Worm (Caenorhabditis elegans) whole organism, young adult: ENCODE measurements around the gene ZK816.3.

Experiments
- B0035.1 ChIP-seq: sonication (generic microtip); optimal IDR thresholded peaks from 2 replicates; lab custom pipeline; 2016; ENCODE audit warnings: missing genetic modification characterization, mild to moderate bottlenecking, missing compliant biosample characterization, missing genotype, missing genetic modification reagents
- D2030.7 ChIP-seq: fragments of 200-800 bp; sonication (Bioruptor generic); IDR thresholded peaks from 2 replicates; pipeline ENCODE4 v1.3.6; 2022; ENCODE audit warnings: missing genetic modification reagents, missing genetic modification characterization, missing compliant biosample characterization
- F10E7.11 ChIP-seq: sonication (generic microtip); optimal IDR thresholded peaks from 2 replicates; lab custom pipeline; 2017; ENCODE audit warnings: mild to moderate bottlenecking, missing genetic modification characterization, moderate library complexity, missing compliant biosample characterization
- F23B12.7 ChIP-seq: sonication (generic microtip); optimal IDR thresholded peaks from 2 replicates; lab custom pipeline; 2017; ENCODE audit warnings: missing genetic modification characterization, mild to moderate bottlenecking, missing compliant biosample characterization, antibody characterized with exemption, moderate library complexity; ENCODE audit not compliant: insufficient read depth
- F52B5.7 ChIP-seq: sonication (generic microtip); optimal IDR thresholded peaks from 2 replicates; lab custom pipeline; 2016; ENCODE audit warnings: mild to moderate bottlenecking, missing genetic modification characterization, missing compliant biosample characterization
- F55B11.4 ChIP-seq: sonication (generic microtip); optimal IDR thresholded peaks from 2 replicates; lab custom pipeline; 2016; ENCODE audit warnings: missing compliant biosample characterization, missing genetic modification characterization, borderline replicate concordance; ENCODE audit not compliant: insufficient read depth
- F57A8.1 ChIP-seq: fragments of 200-800 bp; sonication (Bioruptor generic); optimal IDR thresholded peaks from 2 replicates; lab custom pipeline; 2018; ENCODE audit warnings: mild to moderate bottlenecking, missing genetic modification characterization, moderate library complexity, missing compliant biosample characterization
- F57C9.4 ChIP-seq: sonication (generic microtip); optimal IDR thresholded peaks from 2 replicates; lab custom pipeline; 2017; ENCODE audit warnings: mild to moderate bottlenecking, missing genetic modification characterization, missing compliant biosample characterization
- K11D2.4 ChIP-seq: fragments of 200-800 bp; sonication (Bioruptor generic); IDR thresholded peaks from 2 replicates; pipeline ENCODE4 v1.3.6; 2022; ENCODE audit warnings: missing genetic modification reagents, missing genetic modification characterization, missing compliant biosample characterization
- T26A5.8 ChIP-seq: sonication (generic microtip); optimal IDR thresholded peaks from 2 replicates; lab custom pipeline; 2016; ENCODE audit warnings: missing genetic modification characterization, missing compliant biosample characterization
- Y53G8AR.9 ChIP-seq: fragments of 200-800 bp; sonication (Bioruptor generic); conservative IDR thresholded peaks from 2 replicates; pipeline ENCODE4 v1.3.6; 2022; ENCODE audit warnings: missing genetic modification reagents, missing genetic modification characterization, missing compliant biosample characterization
- Y56A3A.18 ChIP-seq: fragments of 200-800 bp; sonication (Bioruptor generic); IDR thresholded peaks from 2 replicates; pipeline ENCODE4 v1.3.6; 2022; ENCODE audit warnings: missing genetic modification reagents, missing genetic modification characterization, missing compliant biosample characterization
- Y67H2A.10 ChIP-seq: fragments of 200-800 bp; sonication (Bioruptor generic); conservative IDR thresholded peaks from 2 replicates; pipeline ENCODE4 v1.3.6; 2022; ENCODE audit warnings: missing genetic modification reagents, missing genetic modification characterization, missing compliant biosample characterization
- Y95B8A.8 ChIP-seq: fragments of 200-800 bp; sonication (Bioruptor generic); IDR thresholded peaks from 2 replicates; pipeline ENCODE4 v1.3.6; 2022; ENCODE audit warnings: missing genetic modification reagents, missing genetic modification characterization, missing compliant biosample characterization
- akir-1 ChIP-seq: fragments of 200-800 bp; sonication (Bioruptor generic); optimal IDR thresholded peaks from 2 replicates; lab custom pipeline; 2018; ENCODE audit warnings: mild to moderate bottlenecking, missing genetic modification characterization, moderate library complexity, missing compliant biosample characterization
- aptf-2 ChIP-seq: fragments of 200-800 bp; sonication (Bioruptor generic); conservative IDR thresholded peaks from 2 replicates; pipeline ENCODE4 v1.3.6; 2022; ENCODE audit warnings: missing genetic modification reagents, missing genetic modification characterization, missing compliant biosample characterization
- attf-6 ChIP-seq: fragments of 200-800 bp; sonication (Bioruptor generic); IDR thresholded peaks from 2 replicates; pipeline ENCODE4 v1.3.6; 2022; ENCODE audit warnings: missing genetic modification reagents, missing genetic modification characterization, missing compliant biosample characterization
- bed-1 ChIP-seq: fragments of 200-800 bp; sonication (Bioruptor generic); IDR thresholded peaks from 2 replicates; pipeline ENCODE4 v1.3.6; 2022; ENCODE audit warnings: missing genetic modification reagents, missing genetic modification characterization, missing compliant biosample characterization
- bed-2 ChIP-seq: fragments of 200-800 bp; sonication (Bioruptor generic); IDR thresholded peaks from 2 replicates; pipeline ENCODE4 v1.3.6; 2022; ENCODE audit warnings: missing genetic modification reagents, missing genetic modification characterization, missing compliant biosample characterization
- cebp-2 ChIP-seq: fragments of 200-800 bp; sonication (Bioruptor generic); IDR thresholded peaks from 2 replicates; pipeline ENCODE4 v1.3.6; 2022; ENCODE audit warnings: missing genetic modification characterization, missing compliant biosample characterization
- ceh-100 ChIP-seq: fragments of 200-800 bp; sonication (Bioruptor generic); IDR thresholded peaks from 2 replicates; pipeline ENCODE4 v1.3.6; 2022; ENCODE audit warnings: missing genetic modification reagents, missing genetic modification characterization, missing compliant biosample characterization
- ceh-40 ChIP-seq: fragments of 200-800 bp; sonication (Bioruptor generic); IDR thresholded peaks from 2 replicates; pipeline ENCODE4 v1.3.6; 2022; ENCODE audit warnings: missing genetic modification characterization, missing compliant biosample characterization
- ceh-79 ChIP-seq: sonication (generic microtip); optimal IDR thresholded peaks from 2 replicates; lab custom pipeline; 2017; ENCODE audit warnings: mild to moderate bottlenecking, missing genetic modification characterization, missing compliant biosample characterization
- ceh-91 ChIP-seq: fragments of 200-800 bp; sonication (Bioruptor generic); IDR thresholded peaks from 2 replicates; pipeline ENCODE4 v1.3.6; 2022; ENCODE audit warnings: missing genetic modification reagents, missing genetic modification characterization, missing compliant biosample characterization
- die-1 ChIP-seq: sonication (generic microtip); optimal IDR thresholded peaks from 2 replicates; lab custom pipeline; 2016; ENCODE audit warnings: missing genotype, mild to moderate bottlenecking, missing genetic modification characterization, missing compliant biosample characterization
- efl-1 ChIP-seq: fragments of 150-350 bp; optimal IDR thresholded peaks from 2 replicates; lab custom pipeline; 2014; ENCODE audit warnings: missing biosample characterization, missing genetic modification reagents, missing genetic modification characterization
- egl-44 ChIP-seq: fragments of 200-800 bp; sonication (Bioruptor generic); IDR thresholded peaks from 2 replicates; pipeline ENCODE4 v1.3.6; 2022; ENCODE audit warnings: missing genetic modification reagents, missing genetic modification characterization, missing compliant biosample characterization
- egrh-3 ChIP-seq: fragments of 200-800 bp; sonication (Bioruptor generic); IDR thresholded peaks from 2 replicates; pipeline ENCODE4 v1.3.6; 2022; ENCODE audit warnings: missing genetic modification reagents, missing genetic modification characterization, missing compliant biosample characterization
- ekl-4 ChIP-seq: fragments of 200-800 bp; sonication (Bioruptor generic); IDR thresholded peaks from 2 replicates; pipeline ENCODE4 v1.3.6; 2022; ENCODE audit warnings: missing genetic modification reagents, missing genetic modification characterization, missing compliant biosample characterization
- lag-1 ChIP-seq: fragments of 200-800 bp; sonication (Bioruptor generic); IDR thresholded peaks from 2 replicates; pipeline ENCODE4 v1.3.6; 2022; ENCODE audit warnings: missing genetic modification reagents, missing genetic modification characterization, missing compliant biosample characterization
- let-526 ChIP-seq: fragments of 200-800 bp; sonication (Bioruptor generic); IDR thresholded peaks from 2 replicates; pipeline ENCODE4 v1.3.6; 2022; ENCODE audit warnings: missing genetic modification reagents, missing genetic modification characterization, missing compliant biosample characterization
- let-607 ChIP-seq, 2 experiments: fragments of 200-800 bp in 1 of 2; sonication (Bioruptor generic) in 1 of 2; sonication (generic microtip) in 1 of 2; optimal IDR thresholded peaks; 2 replicates each; lab custom pipeline; 2016 to 2018; ENCODE audit warnings: mild to moderate bottlenecking in 2 of 2, missing compliant biosample characterization in 2 of 2, missing genetic modification characterization in 2 of 2, moderate library complexity in 2 of 2, missing genotype in 1 of 2
- lin-40 ChIP-seq: sonication (generic microtip); optimal IDR thresholded peaks from 2 replicates; lab custom pipeline; 2016; ENCODE audit warnings: missing genetic modification characterization, mild to moderate bottlenecking, missing compliant biosample characterization, missing genotype, missing genetic modification reagents
- lin-54 ChIP-seq: fragments of 200-800 bp; sonication (Bioruptor generic); optimal IDR thresholded peaks from 2 replicates; lab custom pipeline; 2018; ENCODE audit warnings: mild to moderate bottlenecking, missing genetic modification characterization, missing compliant biosample characterization
- lsl-1 ChIP-seq: fragments of 200-800 bp; sonication (Bioruptor generic); optimal IDR thresholded peaks from 2 replicates; lab custom pipeline; 2018; ENCODE audit warnings: mild to moderate bottlenecking, missing genetic modification characterization, moderate library complexity, missing compliant biosample characterization
- madf-3 ChIP-seq: fragments of 200-800 bp; sonication (Bioruptor generic); IDR thresholded peaks from 2 replicates; pipeline ENCODE4 v1.3.6; 2022; ENCODE audit warnings: missing genetic modification reagents, missing genetic modification characterization, missing compliant biosample characterization
- mcd-1 ChIP-seq: fragments of 200-800 bp; sonication (Bioruptor generic); IDR thresholded peaks from 2 replicates; pipeline ENCODE4 v1.3.6; 2022; ENCODE audit warnings: missing genetic modification reagents, missing genetic modification characterization, missing compliant biosample characterization
- mxl-1 ChIP-seq: sonication (generic microtip); optimal IDR thresholded peaks from 2 replicates; lab custom pipeline; 2016; ENCODE audit warnings: missing genetic modification characterization, missing compliant biosample characterization
- nfya-2 ChIP-seq: fragments of 200-800 bp; sonication (Bioruptor generic); IDR thresholded peaks from 2 replicates; pipeline ENCODE4 v1.3.6; 2022; ENCODE audit warnings: missing genetic modification reagents, missing genetic modification characterization, missing compliant biosample characterization
- nhr-90 ChIP-seq: sonication (generic microtip); optimal IDR thresholded peaks from 2 replicates; lab custom pipeline; 2016; ENCODE audit warnings: missing genotype, mild to moderate bottlenecking, missing genetic modification characterization, missing compliant biosample characterization
- pha-4 ChIP-seq: fragments of 150-350 bp; sonication (generic microtip); optimal IDR thresholded peaks from 2 replicates; lab custom pipeline; 2014; ENCODE audit warnings: missing biosample characterization, missing genetic modification reagents, missing genetic modification characterization
- repo-1 ChIP-seq: sonication (generic microtip); optimal IDR thresholded peaks from 2 replicates; lab custom pipeline; 2017; ENCODE audit warnings: mild to moderate bottlenecking, missing genetic modification characterization, missing compliant biosample characterization
- sea-2 ChIP-seq: fragments of 200-800 bp; sonication (Bioruptor generic); IDR thresholded peaks from 2 replicates; pipeline ENCODE4 v1.3.6; 2022; ENCODE audit warnings: missing genetic modification characterization, missing compliant biosample characterization
- snpc-1.1 ChIP-seq: sonication (generic microtip); optimal IDR thresholded peaks from 2 replicates; lab custom pipeline; 2017; ENCODE audit warnings: missing genetic modification characterization, mild to moderate bottlenecking, missing compliant biosample characterization, antibody characterized with exemption, moderate library complexity, missing genotype, missing genetic modification reagents; ENCODE audit not compliant: insufficient read depth
- tbx-9 ChIP-seq: sonication (generic microtip); optimal IDR thresholded peaks from 2 replicates; lab custom pipeline; 2016; ENCODE audit warnings: borderline replicate concordance, missing genetic modification characterization, inconsistent platforms, missing compliant biosample characterization
- ztf-18 ChIP-seq: sonication (generic microtip); optimal IDR thresholded peaks from 2 replicates; lab custom pipeline; 2016; ENCODE audit warnings: missing genotype, mild to moderate bottlenecking, missing genetic modification characterization, missing compliant biosample characterization
- ztf-22 ChIP-seq: fragments of 200-800 bp; sonication (Bioruptor generic); optimal IDR thresholded peaks from 2 replicates; lab custom pipeline; 2018; ENCODE audit warnings: mild to moderate bottlenecking, missing genetic modification characterization, moderate library complexity, missing compliant biosample characterization
- ztf-25 ChIP-seq: fragments of 200-800 bp; sonication (Bioruptor generic); IDR thresholded peaks from 2 replicates; pipeline ENCODE4 v1.3.6; 2022; ENCODE audit warnings: missing genetic modification reagents, missing genetic modification characterization, missing compliant biosample characterization

The ZK816.3 gene

ce11 chrX:3347904-3348441 is at the start of gene ZK816.3:
Gene ZK816.3 (plus strand): TSS chrX:3348391.
- no peak for TF ChIP-seq B0035.1 (tag; lab: Kevin White, UChicago)
- no peak for TF ChIP-seq attf-6 (GFP tag; lab: Robert Waterston, UW)
- peak; percentile 71 for TF ChIP-seq D2030.7
- TF ChIP-seq aptf-2 (GFP tag; lab: Robert Waterston, UW) = no peak
- peak; percentile 2 for TF ChIP-seq mxl-1 (tag; lab: Kevin White, UChicago)
- no peak for TF ChIP-seq T26A5.8 (tag; lab: Kevin White, UChicago)
- no peak for TF ChIP-seq efl-1 (GFP tag; lab: Kevin White, UChicago)
- no peak for TF ChIP-seq lag-1
- no peak for TF ChIP-seq F23B12.7
- TF ChIP-seq F57A8.1 = no peak
- TF ChIP-seq ztf-25 (GFP tag; lab: Robert Waterston, UW) = peak; percentile 61; the same call in 1 of the 2 replicates
- TF ChIP-seq lsl-1 (GFP tag; lab: Kevin White, UChicago) = no peak
- TF ChIP-seq egrh-3 (GFP tag; lab: Robert Waterston, UW) = 0 out of 2 replicates have a peak, but pooled peaks have one; percentile 7
- TF ChIP-seq F10E7.11 = no peak
- TF ChIP-seq ceh-79 (tag; lab: Kevin White, UChicago) = no peak
- no peak for TF ChIP-seq repo-1 (tag; lab: Kevin White, UChicago)
- TF ChIP-seq snpc-1.1 (tag; lab: Kevin White, UChicago) = peak; percentile 10
- 0 out of 2 replicates have a peak, but pooled peaks have one; percentile 41 for TF ChIP-seq egl-44 (GFP tag; lab: Robert Waterston, UW)
- TF ChIP-seq cebp-2 (GFP tag; lab: Robert Waterston, UW) = 0 out of 2 replicates have a peak, but pooled peaks have one; percentile 48
- no peak for TF ChIP-seq F57C9.4 (tag; lab: Kevin White, UChicago)
- no peak for TF ChIP-seq pha-4
- TF ChIP-seq K11D2.4 (GFP tag; lab: Robert Waterston, UW) = no peak
- 0 out of 2 replicates have a peak, but pooled peaks have one; percentile 66 for TF ChIP-seq Y56A3A.18 (GFP tag; lab: Robert Waterston, UW)
- TF ChIP-seq F52B5.7 (tag; lab: Kevin White, UChicago) = peak; percentile 5
- TF ChIP-seq lin-40 (tag; lab: Kevin White, UChicago) = no peak
- no peak for TF ChIP-seq ceh-100 (GFP tag; lab: Robert Waterston, UW)
- TF ChIP-seq tbx-9 (tag; lab: Kevin White, UChicago) = no peak
- peak; percentile 33; the same call in 1 of the 2 replicates for TF ChIP-seq ceh-40 (GFP tag; lab: Robert Waterston, UW)
- TF ChIP-seq Y95B8A.8 = no peak
- TF ChIP-seq akir-1 (GFP tag; lab: Kevin White, UChicago) = peak; percentile 45
- no peak for TF ChIP-seq bed-2 (GFP tag; lab: Robert Waterston, UW)
- 0 out of 2 replicates have a peak, but pooled peaks have one; percentile 48 for TF ChIP-seq let-526
- peak; percentile 50 for TF ChIP-seq ztf-18 (tag; lab: Kevin White, UChicago)
- TF ChIP-seq die-1 = peak; percentile 55
- peak; percentile 43 for TF ChIP-seq nhr-90 (tag; lab: Kevin White, UChicago)
- TF ChIP-seq mcd-1 = no peak
- no peak for TF ChIP-seq ztf-22 (GFP tag; lab: Kevin White, UChicago)
- no peak for TF ChIP-seq bed-1
- no peak for TF ChIP-seq nfya-2 (GFP tag; lab: Robert Waterston, UW)
- 0 out of 2 replicates have a peak, but pooled peaks have one; percentile 27 for TF ChIP-seq Y53G8AR.9 (GFP tag; lab: Robert Waterston, UW)
- no peak for TF ChIP-seq ekl-4
- TF ChIP-seq lin-54 = no peak
- no peak for TF ChIP-seq sea-2 (GFP tag; lab: Robert Waterston, UW)
- TF ChIP-seq ceh-91 (GFP tag; lab: Robert Waterston, UW) = no peak
- TF ChIP-seq let-607 (tag; optimal IDR thresholded peaks at IDR 0.05; lab: Kevin White, UChicago) = no peak
- TF ChIP-seq F55B11.4 (tag; lab: Kevin White, UChicago) = no peak
- no peak for TF ChIP-seq Y67H2A.10 (GFP tag; lab: Robert Waterston, UW)
- TF ChIP-seq madf-3 = no peak
